Fruit fly (Drosophila melanogaster) whole organism, embryonic: ENCODE results near the gene CG4404.

ENCODE experiments used
- ATbp ChIP-seq: fragments of 200-800 bp; sonication (Bioruptor generic); optimal IDR thresholded peaks from 2 replicates; lab custom pipeline; 2017; ENCODE audit warnings: missing biosample characterization, mild to moderate bottlenecking, missing genetic modification characterization, missing genetic modification reagents
- Aef1 ChIP-seq: fragments of 200-800 bp; sonication (Bioruptor generic); IDR thresholded peaks from 3 replicates; pipeline ENCODE4 v1.3.6; 2022; ENCODE audit warnings: missing biosample characterization, missing genetic modification characterization
- Bdp1 ChIP-seq: fragments of 200-800 bp; sonication (Bioruptor generic); optimal IDR thresholded peaks from 3 replicates; lab custom pipeline; 2016; ENCODE audit warnings: missing biosample characterization, missing genetic modification characterization
- Blimp-1 ChIP-seq: fragments of 200-800 bp; sonication (Bioruptor generic); optimal IDR thresholded peaks from 3 replicates; lab custom pipeline; 2018; ENCODE audit warnings: missing biosample characterization, missing genetic modification characterization, mild to moderate bottlenecking, moderate library complexity, missing genetic modification reagents
- CG11085 ChIP-seq: fragments of 200-800 bp; sonication (Bioruptor generic); IDR thresholded peaks from 2 replicates; pipeline ENCODE4 v1.3.6; 2022; ENCODE audit warnings: missing biosample characterization, missing genetic modification characterization
- CG11504 ChIP-seq: fragments of 200-800 bp; sonication (Bioruptor generic); optimal IDR thresholded peaks from 3 replicates; lab custom pipeline; 2019; ENCODE audit warnings: missing biosample characterization, mild to moderate bottlenecking, missing genetic modification characterization, moderate library complexity
- CG14014 ChIP-seq: fragments of 200-800 bp; sonication (Bioruptor generic); IDR thresholded peaks from 2 replicates; pipeline ENCODE4 v1.3.6; 2022; ENCODE audit warnings: missing biosample characterization, missing genetic modification characterization
- CG14441 ChIP-seq: fragments of 200-800 bp; sonication (Bioruptor generic); IDR thresholded peaks from 2 replicates; pipeline ENCODE4 v1.3.6; 2022; ENCODE audit warnings: missing biosample characterization, missing genetic modification characterization
- CG17186 ChIP-seq: fragments of 200-800 bp; sonication (Bioruptor generic); optimal IDR thresholded peaks from 3 replicates; lab custom pipeline; 2017; ENCODE audit warnings: missing biosample characterization, missing genetic modification reagents, missing genetic modification characterization
- CG17359 ChIP-seq: fragments of 200-800 bp; sonication (Bioruptor generic); optimal IDR thresholded peaks from 3 replicates; lab custom pipeline; 2018; ENCODE audit warnings: missing biosample characterization, mild to moderate bottlenecking, missing genetic modification characterization, moderate library complexity
- CG17385 ChIP-seq: fragments of 200-800 bp; sonication (Bioruptor generic); optimal IDR thresholded peaks from 3 replicates; lab custom pipeline; 2018; ENCODE audit warnings: missing biosample characterization, mild to moderate bottlenecking, missing genetic modification characterization
- CG17568 ChIP-seq: fragments of 200-800 bp; sonication (Bioruptor generic); optimal IDR thresholded peaks from 2 replicates; lab custom pipeline; 2018; ENCODE audit warnings: missing biosample characterization, mild to moderate bottlenecking, missing genetic modification characterization, moderate library complexity
- CG17612 ChIP-seq: fragments of 200-800 bp; sonication (Bioruptor generic); IDR thresholded peaks from 2 replicates; pipeline ENCODE4 v1.3.6; 2022; ENCODE audit warnings: missing biosample characterization, missing genetic modification characterization
- CG18619 ChIP-seq: fragments of 200-800 bp; sonication (Bioruptor generic); optimal IDR thresholded peaks from 3 replicates; lab custom pipeline; 2017; ENCODE audit warnings: missing biosample characterization, mild to moderate bottlenecking, missing genetic modification characterization
- CG18764 ChIP-seq: fragments of 200-800 bp; sonication (Bioruptor generic); optimal IDR thresholded peaks from 3 replicates; lab custom pipeline; 2016; ENCODE audit warnings: missing biosample characterization, missing genetic modification characterization
- CG34224 ChIP-seq: fragments of 200-800 bp; sonication (Bioruptor generic); IDR thresholded peaks from 3 replicates; pipeline ENCODE4 v1.3.6; 2022; ENCODE audit warnings: missing biosample characterization, missing genetic modification characterization; ENCODE audit not compliant: partially characterized antibody
- CG3726 ChIP-seq: fragments of 200-800 bp; sonication (Bioruptor generic); IDR thresholded peaks from 3 replicates; pipeline ENCODE4, ENCODE4 v1.3.6; 2022; ENCODE audit warnings: missing biosample characterization, missing genetic modification characterization
- CG6175 ChIP-seq: fragments of 200-800 bp; sonication (Bioruptor generic); IDR thresholded peaks from 3 replicates; pipeline ENCODE4 v1.3.6; 2022; ENCODE audit warnings: missing biosample characterization, missing genetic modification characterization
- CG7928 ChIP-seq: fragments of 200-800 bp; sonication (Bioruptor generic); optimal IDR thresholded peaks from 2 replicates; lab custom pipeline; 2017; ENCODE audit warnings: missing biosample characterization, mild to moderate bottlenecking, missing genetic modification characterization
- CG9437 ChIP-seq: fragments of 200-800 bp; sonication (Bioruptor generic); optimal IDR thresholded peaks from 2 replicates; lab custom pipeline; 2018; ENCODE audit warnings: missing biosample characterization, mild to moderate bottlenecking, missing genetic modification characterization
- CG9817 ChIP-seq: fragments of 200-800 bp; sonication (Bioruptor generic); optimal IDR thresholded peaks from 2 replicates; lab custom pipeline; 2018; ENCODE audit warnings: missing biosample characterization, mild to moderate bottlenecking, missing genetic modification characterization, moderate library complexity
- Ets65A ChIP-seq: fragments of 200-800 bp; sonication (Bioruptor generic); peaks from one replicate; lab custom pipeline; 2016; ENCODE audit warnings: missing biosample characterization, missing genetic modification characterization
- Lim3 ChIP-seq: fragments of 200-800 bp; sonication (Bioruptor generic); IDR thresholded peaks from 2 replicates; pipeline ENCODE4 v1.3.6; 2022; ENCODE audit warnings: missing biosample characterization, missing genetic modification characterization
- Max ChIP-seq: fragments of 200-800 bp; sonication (Bioruptor generic); optimal IDR thresholded peaks from 2 replicates; lab custom pipeline; 2016; ENCODE audit warnings: missing biosample characterization, mild to moderate bottlenecking, missing genetic modification characterization
- Rfx ChIP-seq: fragments of 200-800 bp; sonication (Bioruptor generic); IDR thresholded peaks from 2 replicates; pipeline ENCODE4 v1.3.6; 2022; ENCODE audit warnings: missing biosample characterization, missing genetic modification characterization
- Sin3A ChIP-seq: fragments of >200 bp; optimal IDR thresholded peaks from 2 replicates; lab custom pipeline; 2018
- Xbp1 ChIP-seq: fragments of 200-800 bp; sonication (Bioruptor generic); optimal IDR thresholded peaks from 3 replicates; lab custom pipeline; 2016; ENCODE audit warnings: missing biosample characterization, mild to moderate bottlenecking, missing genetic modification characterization
- aop ChIP-seq: fragments of 200-800 bp; sonication (Bioruptor generic); IDR thresholded peaks from 2 replicates; pipeline ENCODE4 v1.3.6; 2022; ENCODE audit warnings: missing biosample characterization, missing genetic modification characterization
- ato ChIP-seq: fragments of 200-800 bp; sonication (Bioruptor generic); IDR thresholded peaks from 2 replicates; pipeline ENCODE4 v1.3.6; 2022; ENCODE audit warnings: missing biosample characterization, missing genetic modification characterization; ENCODE audit not compliant: partially characterized antibody
- bcd ChIP-seq: fragments of 200-800 bp; sonication (Bioruptor generic); optimal IDR thresholded peaks from 2 replicates; lab custom pipeline; 2017; ENCODE audit warnings: missing biosample characterization, mild to moderate bottlenecking, missing genetic modification characterization
- chif ChIP-seq, 2 experiments: fragments of 200-800 bp; sonication (Bioruptor generic); optimal IDR thresholded peaks; 3 replicates each; lab custom pipeline; 2016; ENCODE audit warnings: missing biosample characterization in 2 of 2, missing genetic modification characterization in 2 of 2
- crp ChIP-seq, 2 experiments: fragments of 200-800 bp; sonication (Bioruptor generic); optimal IDR thresholded peaks; 2 replicates in 1 of 2; 3 replicates in 1 of 2; lab custom pipeline; 2017; ENCODE audit warnings: missing biosample characterization in 2 of 2, missing genetic modification characterization in 2 of 2, mild to moderate bottlenecking in 1 of 2, moderate library complexity in 1 of 2
- dpn ChIP-seq, 2 experiments: fragments of 200-800 bp; sonication (Bioruptor generic); optimal IDR thresholded peaks; 3 replicates each; lab custom pipeline; 2016; ENCODE audit warnings: missing biosample characterization in 2 of 2, missing genetic modification characterization in 2 of 2
- eyg ChIP-seq: fragments of 200-800 bp; sonication (Bioruptor generic); optimal IDR thresholded peaks from 3 replicates; lab custom pipeline; 2016; ENCODE audit warnings: missing biosample characterization, missing genetic modification characterization
- fd96Cb ChIP-seq: fragments of 200-800 bp; sonication (Bioruptor generic); optimal IDR thresholded peaks from 2 replicates; lab custom pipeline; 2018; ENCODE audit warnings: missing biosample characterization, mild to moderate bottlenecking, missing genetic modification characterization, moderate library complexity
- gfzf ChIP-seq: fragments of 200-800 bp; sonication (Bioruptor generic); optimal IDR thresholded peaks from 2 replicates; lab custom pipeline; 2016; ENCODE audit warnings: missing biosample characterization, mild to moderate bottlenecking, missing genetic modification characterization, moderate library complexity
- hbn ChIP-seq: fragments of 200-800 bp; sonication (Bioruptor generic); IDR thresholded peaks from 2 replicates; pipeline ENCODE4 v1.3.6; 2022; ENCODE audit warnings: missing biosample characterization, missing genetic modification characterization; ENCODE audit not compliant: partially characterized antibody
- her ChIP-seq: fragments of 200-800 bp; sonication (Bioruptor generic); optimal IDR thresholded peaks from 2 replicates; lab custom pipeline; 2016; ENCODE audit warnings: missing biosample characterization, missing genetic modification characterization
- inv ChIP-seq: fragments of 200-800 bp; sonication (Bioruptor generic); IDR thresholded peaks from 2 replicates; pipeline ENCODE4 v1.3.6; 2022; ENCODE audit warnings: missing biosample characterization, missing genetic modification characterization; ENCODE audit not compliant: partially characterized antibody
- jumu ChIP-seq: fragments of 200-800 bp; sonication (Bioruptor generic); optimal IDR thresholded peaks from 3 replicates; lab custom pipeline; 2016; ENCODE audit warnings: missing biosample characterization, missing genetic modification characterization
- lilli ChIP-seq: fragments of 200-800 bp; sonication (Bioruptor generic); optimal IDR thresholded peaks from 3 replicates; lab custom pipeline; 2016; ENCODE audit warnings: missing biosample characterization, missing genetic modification characterization
- mam ChIP-seq: fragments of 200-800 bp; sonication (Bioruptor generic); optimal IDR thresholded peaks from 3 replicates; lab custom pipeline; 2016; ENCODE audit warnings: missing biosample characterization, missing genetic modification characterization
- nerfin-1 ChIP-seq: fragments of 200-800 bp; sonication (Bioruptor generic); optimal IDR thresholded peaks from 3 replicates; lab custom pipeline; 2019; ENCODE audit warnings: missing biosample characterization, mild to moderate bottlenecking, missing genetic modification characterization, moderate library complexity
- nmo ChIP-seq: fragments of 200-800 bp; sonication (Bioruptor generic); optimal IDR thresholded peaks from 2 replicates; lab custom pipeline; 2018; ENCODE audit warnings: missing biosample characterization, mild to moderate bottlenecking, missing genetic modification characterization, moderate library complexity
- pita ChIP-seq: fragments of 200-800 bp; sonication (Bioruptor generic); optimal IDR thresholded peaks from 2 replicates; lab custom pipeline; 2017; ENCODE audit warnings: missing biosample characterization, mild to moderate bottlenecking, missing genetic modification characterization
- sens ChIP-seq: fragments of 200-800 bp; sonication (Bioruptor generic); peaks from one replicate; lab custom pipeline; 2016; ENCODE audit warnings: missing biosample characterization, missing genetic modification characterization
- sr ChIP-seq: fragments of 200-800 bp; sonication (Bioruptor generic); IDR thresholded peaks from 3 replicates; pipeline ENCODE4 v1.3.6; 2022; ENCODE audit warnings: missing biosample characterization, missing genetic modification characterization
- vnd ChIP-seq: fragments of 200-800 bp; sonication (Bioruptor generic); IDR thresholded peaks from 3 replicates; pipeline ENCODE4 v1.3.6; 2022; ENCODE audit warnings: missing biosample characterization, missing genetic modification characterization; ENCODE audit not compliant: partially characterized antibody
- vvl ChIP-seq: fragments of 200-800 bp; sonication (Bioruptor generic); IDR thresholded peaks from 2 replicates; pipeline ENCODE4 v1.3.6; 2022; ENCODE audit warnings: missing biosample characterization, missing genetic modification characterization

The CG4404 gene

dm6 chrX:12909577-12910426 is 4.0 kb upstream of the CG4404 start, which contains the start of the genes Brms1 and CG4645 (continued):
- TF ChIP-seq Blimp-1 (GFP tag; lab: Kevin White, UChicago) (no peak), sens (GFP tag; lab: Kevin White, UChicago) (peak; percentile 88), inv (no peak), CG17359 (peak; percentile 12), fd96Cb (peak; percentile 28), CG14014 (GFP tag; lab: Robert Waterston, UW) (no peak), Xbp1 (peak; percentile 57), CG17385 (peak; percentile 30), vvl (GFP tag; lab: Robert Waterston, UW) (peak; percentile 28; the same call in 1 of the 2 replicates), CG6175 (GFP tag; lab: Robert Waterston, UW) (no peak), Max (GFP tag; lab: Kevin White, UChicago) (peak; percentile 3), CG9437 (GFP tag; lab: Kevin White, UChicago) (peak; percentile 54), CG18619 (GFP tag; lab: Kevin White, UChicago) (peak; percentile 43), eyg (no peak), dpn (GFP tag; optimal IDR thresholded peaks at IDR 0.05; lab: Kevin White, UChicago) (peak; percentile 1 to 55), jumu (GFP tag; lab: Kevin White, UChicago) (no peak), CG14441 (GFP tag; lab: Robert Waterston, UW) (peak; percentile 28; the same call in 1 of the 2 replicates), CG3726 (GFP tag; lab: Robert Waterston, UW) (no peak), Ets65A (GFP tag; lab: Kevin White, UChicago) (peak; percentile 92), CG18764 (peak; percentile 20), CG34224 (peak; percentile 44; the same call in 2 of the 3 replicates), Aef1 (peak; percentile 25; the same call in 2 of the 3 replicates), nmo (GFP tag; lab: Kevin White, UChicago) (peak; percentile 70), CG7928 (GFP tag; lab: Kevin White, UChicago) (peak; percentile 27), ato (GFP tag; lab: Robert Waterston, UW) (no peak), Bdp1 (no peak), chif (GFP tag; optimal IDR thresholded peaks at IDR 0.05; lab: Kevin White, UChicago) (peak in 1 of 2 experiments; percentile 5), lilli (GFP tag; lab: Kevin White, UChicago) (peak; percentile 63), gfzf (GFP tag; lab: Kevin White, UChicago) (peak; percentile 44), nerfin-1 (tag; lab: Kevin White, UChicago) (peak; percentile 31), bcd (GFP tag; lab: Kevin White, UChicago) (peak; percentile 55), CG9817 (tag; lab: Kevin White, UChicago) (peak; percentile 47), ATbp (GFP tag; lab: Kevin White, UChicago) (peak; percentile 5), CG17568 (GFP tag; lab: Kevin White, UChicago) (no peak), aop (GFP tag; lab: Robert Waterston, UW) (no peak), hbn (GFP tag; lab: Robert Waterston, UW) (no peak), Lim3 (no peak), CG17186 (GFP tag; lab: Kevin White, UChicago) (no peak), vnd (GFP tag; lab: Robert Waterston, UW) (0 out of 3 replicates have a peak, but pooled peaks have one; percentile 17), CG11085 (GFP tag; lab: Robert Waterston, UW) (no peak), Rfx (GFP tag; lab: Robert Waterston, UW) (peak; percentile 67), CG11504 (tag; lab: Kevin White, UChicago) (peak; percentile 63), sr (GFP tag; lab: Robert Waterston, UW) (no peak), CG17612 (GFP tag; lab: Robert Waterston, UW) (no peak), her (GFP tag; lab: Kevin White, UChicago) (no peak), crp (GFP tag; optimal IDR thresholded peaks at IDR 0.05; lab: Kevin White, UChicago) (peak; percentile 30 to 85), pita (GFP tag; lab: Kevin White, UChicago) (no peak), mam (GFP tag; lab: Kevin White, UChicago) (peak; percentile 28), Sin3A (peak; percentile 47)
